Worm (Caenorhabditis elegans): Measurements from ENCODE around the gene F54D5.3.

Gene F54D5.3

DNA sequence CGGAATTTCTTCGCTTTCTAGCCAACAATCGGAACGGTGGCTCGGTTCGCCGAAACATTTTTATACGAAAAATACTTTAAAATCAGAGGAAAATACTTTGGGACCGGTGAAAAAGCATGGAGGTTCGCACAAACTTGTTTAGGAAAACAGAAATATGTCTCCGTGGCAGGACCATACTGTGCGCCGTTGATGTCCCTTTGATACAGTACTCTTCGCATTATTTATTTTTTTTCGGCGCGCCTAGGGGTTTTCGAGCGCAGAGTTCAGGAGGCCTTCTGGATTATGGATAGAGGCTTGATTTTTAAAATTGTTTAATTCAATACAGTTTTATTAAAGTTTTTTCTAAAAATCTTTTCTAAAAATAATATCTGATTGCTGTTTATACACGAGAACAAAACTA lies 26.9 kb upstream of the F54D5.3 start, which contains the start of gene F54D5.9 (continued):
- TF ChIP-seq F49E8.2 (tag; optimal IDR thresholded peaks at IDR 0.05; ENCODE audit: insufficient read depth), result peak; percentile 5
- TF ChIP-seq let-526 (GFP tag; IDR thresholded peaks at IDR 0.05), result no peak
- TF ChIP-seq ceh-100 (GFP tag; IDR thresholded peaks at IDR 0.05), result no peak
- no peak for TF ChIP-seq gei-17 (GFP tag; optimal IDR thresholded peaks at IDR 0.05)
- no peak for TF ChIP-seq pbrm-1 (GFP tag; IDR thresholded peaks at IDR 0.05)
- TF ChIP-seq B0261.1 (tag; optimal IDR thresholded peaks at IDR 0.05), result no peak
- TF ChIP-seq lsl-1 (GFP tag; optimal IDR thresholded peaks at IDR 0.05), result peak; percentile 87
- TF ChIP-seq attf-3 (GFP tag; conservative IDR thresholded peaks at IDR 0.05), result no peak
- no peak for TF ChIP-seq sdz-38 (tag; optimal IDR thresholded peaks at IDR 0.05)
- no peak for TF ChIP-seq K11D2.4 (GFP tag; IDR thresholded peaks at IDR 0.05)
- no peak for TF ChIP-seq ama-1 (optimal IDR thresholded peaks at IDR 0.05)
- TF ChIP-seq ama-1 (GFP tag; optimal IDR thresholded peaks at IDR 0.05), result no peak
- no peak for TF ChIP-seq sptf-2 (GFP tag; optimal IDR thresholded peaks at IDR 0.05)
- no peak for TF ChIP-seq zim-3 (tag; optimal IDR thresholded peaks at IDR 0.05)
- no peak for TF ChIP-seq egrh-3 (GFP tag; IDR thresholded peaks at IDR 0.05)
- TF ChIP-seq hmg-1.2 (GFP tag; IDR thresholded peaks at IDR 0.05), result peak; percentile 16; the same call in 1 of the 2 replicates
- TF ChIP-seq efl-1 (GFP tag; optimal IDR thresholded peaks at IDR 0.05), result peak; percentile 71
- TF ChIP-seq athp-1 (tag; optimal IDR thresholded peaks at IDR 0.05), result no peak
- TF ChIP-seq ztf-22 (GFP tag; optimal IDR thresholded peaks at IDR 0.05), result no peak
- no peak for TF ChIP-seq lin-54 (GFP tag; optimal IDR thresholded peaks at IDR 0.05)
- TF ChIP-seq F52B5.7 (tag; optimal IDR thresholded peaks at IDR 0.05), result no peak
- TF ChIP-seq ceh-91 (GFP tag; IDR thresholded peaks at IDR 0.05), result peak; percentile 61; the same call in 1 of the 2 replicates
- no peak for TF ChIP-seq die-1 (tag; optimal IDR thresholded peaks at IDR 0.05)
- no peak for TF ChIP-seq unc-130 (GFP tag; optimal IDR thresholded peaks at IDR 0.05)
- no peak for TF ChIP-seq fkh-3 (tag; optimal IDR thresholded peaks at IDR 0.05)
- TF ChIP-seq madf-6 (GFP tag; IDR thresholded peaks at IDR 0.05), result peak; percentile 85
- TF ChIP-seq sea-2 (GFP tag; IDR thresholded peaks at IDR 0.05), result no peak
- no peak for TF ChIP-seq madf-3 (GFP tag; IDR thresholded peaks at IDR 0.05)
- TF ChIP-seq tbp1 (GFP tag; optimal IDR thresholded peaks at IDR 0.05), result no peak
- TF ChIP-seq Y95B8A.8 (GFP tag; IDR thresholded peaks at IDR 0.05), result no peak
- TF ChIP-seq nhr-90 (tag; optimal IDR thresholded peaks at IDR 0.05), result no peak
- no peak for TF ChIP-seq F23B12.7 (tag; optimal IDR thresholded peaks at IDR 0.05; ENCODE audit: insufficient read depth)
- no peak for TF ChIP-seq egl-44 (GFP tag; IDR thresholded peaks at IDR 0.05)
- no peak for TF ChIP-seq ceh-40 (GFP tag; IDR thresholded peaks at IDR 0.05)
- TF ChIP-seq repo-1 (tag; optimal IDR thresholded peaks at IDR 0.05), result no peak
- TF ChIP-seq ztf-3 (GFP tag; optimal IDR thresholded peaks at IDR 0.05), result no peak
- TF ChIP-seq F33H1.4 (GFP tag; IDR thresholded peaks at IDR 0.05), result peak; percentile 83
- no peak for TF ChIP-seq lir-1 (GFP tag; conservative IDR thresholded peaks at IDR 0.05)
- no peak for TF ChIP-seq ztf-28 (GFP tag; IDR thresholded peaks at IDR 0.05)
- TF ChIP-seq F10E7.11 (tag; optimal IDR thresholded peaks at IDR 0.05), result no peak
- no peak for TF ChIP-seq aptf-2 (GFP tag; conservative IDR thresholded peaks at IDR 0.05)
- TF ChIP-seq D2030.7 (GFP tag; IDR thresholded peaks at IDR 0.05), result peak; percentile 56
- TF ChIP-seq snpc-1.3 (tag; optimal IDR thresholded peaks at IDR 0.05; ENCODE audit: insufficient read depth), result no peak
- TF ChIP-seq K12H6.12 (tag; optimal IDR thresholded peaks at IDR 0.05), result no peak
- TF ChIP-seq dpff-1 (tag; optimal IDR thresholded peaks at IDR 0.05), result no peak
- TF ChIP-seq ekl-4 (GFP tag; IDR thresholded peaks at IDR 0.05), result no peak
- TF ChIP-seq bed-2 (GFP tag; IDR thresholded peaks at IDR 0.05), result no peak
- no peak for TF ChIP-seq hrde-1 (tag; optimal IDR thresholded peaks at IDR 0.05; ENCODE audit: borderline replicate concordance)
- no peak for TF ChIP-seq zfh-2 (GFP tag; conservative IDR thresholded peaks at IDR 0.05)
- TF ChIP-seq T07F8.4 (tag; optimal IDR thresholded peaks at IDR 0.05), result no peak

All from whole organism, young adult.